Worm (Caenorhabditis elegans) whole organism, L1 larva: Measurements from ENCODE around the gene grwd-1.

Experiments used
- C34B4.2 ChIP-seq: sonication (generic microtip); optimal IDR thresholded peaks from 2 replicates; lab custom pipeline; 2017; ENCODE audit warnings: mild to moderate bottlenecking, missing genetic modification characterization, missing compliant biosample characterization
- alr-1 ChIP-seq: fragments of 200-800 bp; sonication (Bioruptor generic); optimal IDR thresholded peaks from 2 replicates; lab custom pipeline; 2018; ENCODE audit warnings: borderline replicate concordance, mild to moderate bottlenecking, missing genetic modification characterization, missing compliant biosample characterization
- ama-1 ChIP-seq: fragments of 150-350 bp; optimal IDR thresholded peaks from 2 replicates; lab custom pipeline; 2014
- blmp-1 ChIP-seq: fragments of 150-350 bp; optimal IDR thresholded peaks from 2 replicates; lab custom pipeline; 2014; ENCODE audit warnings: missing biosample characterization, missing genetic modification characterization
- egl-13 ChIP-seq: sonication (generic microtip); optimal IDR thresholded peaks from 2 replicates; lab custom pipeline; 2016; ENCODE audit warnings: missing genotype, missing genetic modification reagents, missing genetic modification characterization, missing compliant biosample characterization
- nhr-237 ChIP-seq: fragments of 150-350 bp; optimal IDR thresholded peaks from 2 replicates; lab custom pipeline; 2014; ENCODE audit warnings: missing biosample characterization, missing genetic modification characterization
- nhr-28 ChIP-seq: fragments of 150-350 bp; optimal IDR thresholded peaks from 2 replicates; lab custom pipeline; 2014; ENCODE audit warnings: missing biosample characterization, missing genetic modification characterization
- tlp-1 ChIP-seq: fragments of 150-350 bp; optimal IDR thresholded peaks from 2 replicates; lab custom pipeline; 2014; ENCODE audit warnings: missing biosample characterization, missing genetic modification characterization
- unc-130 ChIP-seq: fragments of 150-350 bp; optimal IDR thresholded peaks from 2 replicates; lab custom pipeline; 2017; ENCODE audit warnings: missing biosample characterization, missing genetic modification characterization, inconsistent platforms
- ztf-4 ChIP-seq: fragments of 150-350 bp; optimal IDR thresholded peaks from 2 replicates; lab custom pipeline; 2014; ENCODE audit warnings: missing biosample characterization, missing genetic modification characterization

DNA sequence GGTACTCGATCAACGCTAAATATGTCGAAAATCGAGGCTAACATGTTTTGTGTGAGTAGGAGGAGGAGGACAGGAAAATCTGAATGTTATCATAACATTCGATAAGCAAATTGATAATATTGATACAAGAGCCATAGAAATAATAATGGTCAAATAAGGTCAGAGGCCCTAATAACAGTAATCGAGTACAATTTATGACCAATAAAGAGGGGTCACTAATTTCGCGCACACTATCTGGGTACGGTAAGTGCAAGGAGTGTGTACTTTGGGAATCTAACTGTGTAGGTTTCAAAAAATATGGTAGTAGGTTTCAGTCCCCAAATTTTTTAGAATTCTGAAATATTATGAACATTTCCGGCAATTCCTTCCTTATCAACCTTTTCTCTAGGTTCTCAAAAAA lies 9.7 kb upstream of the grwd-1 start:
- no peak for TF ChIP-seq nhr-28 (tag; lab: Kevin White, UChicago)
- no peak for TF ChIP-seq C34B4.2 (tag; lab: Kevin White, UChicago)
- TF ChIP-seq alr-1 (tag; lab: Kevin White, UChicago): no peak
- no peak for TF ChIP-seq tlp-1
- TF ChIP-seq blmp-1: no peak
- TF ChIP-seq nhr-237 (tag; lab: Kevin White, UChicago): no peak
- TF ChIP-seq ama-1: no peak
- TF ChIP-seq egl-13 (tag; lab: Kevin White, UChicago): no peak
- TF ChIP-seq ztf-4 (tag; lab: Kevin White, UChicago): no peak
- TF ChIP-seq unc-130 (tag; lab: Kevin White, UChicago): no peak
